Worm (Caenorhabditis elegans) whole organism, L3 larva: Measurements from ENCODE around the gene idh-1.

Experiments used
- ceh-16 ChIP-seq: sonication (generic microtip); optimal IDR thresholded peaks from 2 replicates; lab custom pipeline; 2017; ENCODE audit warnings: missing biosample characterization, missing genetic modification characterization
- ceh-82 ChIP-seq: fragments of 150-350 bp; optimal IDR thresholded peaks from 2 replicates; lab custom pipeline; 2014; ENCODE audit warnings: missing biosample characterization, missing genetic modification characterization
- skn-1 ChIP-seq: fragments of 150-350 bp; optimal IDR thresholded peaks from 2 replicates; lab custom pipeline; 2014; ENCODE audit warnings: missing biosample characterization, missing genetic modification characterization

DNA sequence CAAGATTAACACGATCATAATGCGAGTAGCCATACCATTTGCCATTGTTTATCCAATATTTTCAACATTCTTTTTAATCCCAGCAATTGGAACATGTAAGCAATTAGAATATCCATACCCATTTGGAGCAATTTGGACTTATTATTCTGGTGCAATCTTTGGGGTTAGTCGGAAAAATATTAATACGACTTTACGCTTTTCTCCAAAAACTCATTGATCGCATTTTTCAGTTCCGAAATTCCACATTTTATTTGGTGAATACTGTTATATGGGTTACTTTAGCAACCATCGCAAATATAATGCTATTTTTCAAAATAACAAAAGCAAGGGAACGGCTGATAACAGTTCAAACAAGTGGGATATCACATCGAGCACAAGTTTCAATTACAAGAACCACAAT lies 45.9 kb upstream of the idh-1 start:
- TF ChIP-seq ceh-16 (no peak), ceh-82 (no peak), skn-1 (tag; lab: Kevin White, UChicago) (no peak)
